Worm (Caenorhabditis elegans) whole organism, L1 larva: Measurements from ENCODE around the gene Y59A8B.8.

Experiments used
- C04F5.9 ChIP-seq: sonication (generic microtip); optimal IDR thresholded peaks from 2 replicates; lab custom pipeline; 2016; ENCODE audit warnings: missing genetic modification characterization, missing compliant biosample characterization
- C16A3.4 ChIP-seq: fragments of 150-350 bp; optimal IDR thresholded peaks from 2 replicates; lab custom pipeline; 2014; ENCODE audit warnings: missing biosample characterization, missing genetic modification characterization
- aly-2 ChIP-seq: fragments of 150-350 bp; optimal IDR thresholded peaks from 2 replicates; lab custom pipeline; 2014; ENCODE audit warnings: missing biosample characterization, missing genetic modification characterization
- ceh-82 ChIP-seq, 3 experiments: fragments of 150-350 bp in 1 of 3; sonication (generic microtip) in 2 of 3; optimal IDR thresholded peaks; 2 replicates each; lab custom pipeline; 2014 to 2017; ENCODE audit warnings: missing biosample characterization in 3 of 3, missing genetic modification characterization in 3 of 3
- dpl-1 ChIP-seq, 3 experiments: fragments of 150-350 bp in 2 of 3; sonication (generic microtip) in 1 of 3; optimal IDR thresholded peaks; 2 replicates each; lab custom pipeline; 2014 to 2017; ENCODE audit warnings: missing biosample characterization in 3 of 3, missing genetic modification characterization in 3 of 3, missing genetic modification reagents in 3 of 3
- efl-1 ChIP-seq, 4 experiments: fragments of 150-350 bp; optimal IDR thresholded peaks in 3 of 4; peaks in 1 of 4; 1 replicate in 1 of 4; 2 replicates in 3 of 4; lab custom pipeline; 2014; ENCODE audit warnings: missing biosample characterization in 2 of 4, missing genetic modification characterization in 2 of 4, missing genetic modification reagents in 2 of 4
- efl-3 ChIP-seq: fragments of 200-800 bp; sonication (Bioruptor generic); optimal IDR thresholded peaks from 2 replicates; lab custom pipeline; 2018; ENCODE audit warnings: mild to moderate bottlenecking, missing genetic modification characterization, missing compliant biosample characterization
- egl-13 ChIP-seq: sonication (generic microtip); optimal IDR thresholded peaks from 2 replicates; lab custom pipeline; 2016; ENCODE audit warnings: missing genotype, missing genetic modification reagents, missing genetic modification characterization, missing compliant biosample characterization
- fkh-10 ChIP-seq: sonication (generic microtip); optimal IDR thresholded peaks from 2 replicates; lab custom pipeline; 2017; ENCODE audit warnings: missing biosample characterization, missing genetic modification reagents, missing genetic modification characterization
- fkh-8 ChIP-seq: sonication (generic microtip); optimal IDR thresholded peaks from 2 replicates; lab custom pipeline; 2016; ENCODE audit warnings: mild to moderate bottlenecking, missing genetic modification characterization, missing compliant biosample characterization
- hlh-4 ChIP-seq: sonication (generic microtip); optimal IDR thresholded peaks from 2 replicates; lab custom pipeline; 2016; ENCODE audit warnings: mild to moderate bottlenecking, missing genetic modification characterization, missing compliant biosample characterization
- irx-1 ChIP-seq: sonication (generic microtip); optimal IDR thresholded peaks from 2 replicates; lab custom pipeline; 2016; ENCODE audit warnings: missing genetic modification characterization, missing compliant biosample characterization
- isw-1 ChIP-seq: fragments of 200-800 bp; sonication (Bioruptor generic); IDR thresholded peaks from 2 replicates; pipeline ENCODE4 v1.3.6; 2022; ENCODE audit warnings: missing genetic modification characterization, missing compliant biosample characterization
- lin-15B ChIP-seq: fragments of 150-350 bp; sonication (generic microtip); optimal IDR thresholded peaks from 3 replicates; lab custom pipeline; 2014; ENCODE audit warnings: missing biosample characterization, missing genetic modification characterization
- lin-35 ChIP-seq, 2 experiments: fragments of 150-350 bp; optimal IDR thresholded peaks; 2 replicates each; lab custom pipeline; 2014; ENCODE audit warnings: missing biosample characterization in 2 of 2, missing genetic modification characterization in 2 of 2, missing genetic modification reagents in 2 of 2
- lin-39 ChIP-seq: fragments of 150-350 bp; optimal IDR thresholded peaks from 2 replicates; lab custom pipeline; 2014; ENCODE audit warnings: missing biosample characterization, missing genetic modification reagents, missing genetic modification characterization
- lir-3 ChIP-seq: sonication (generic microtip); optimal IDR thresholded peaks from 2 replicates; lab custom pipeline; 2016; ENCODE audit warnings: mild to moderate bottlenecking, missing genetic modification characterization, moderate library complexity, missing compliant biosample characterization; ENCODE audit not compliant: poor library complexity
- lsy-2 ChIP-seq, 2 experiments: fragments of 150-350 bp; optimal IDR thresholded peaks; 2 replicates each; lab custom pipeline; 2014; ENCODE audit warnings: missing biosample characterization in 2 of 2, missing genetic modification characterization in 2 of 2
- mab-9 ChIP-seq: fragments of 200-800 bp; sonication (Bioruptor generic); IDR thresholded peaks from 2 replicates; pipeline ENCODE4 v1.3.6; 2022; ENCODE audit warnings: missing genetic modification reagents, missing genetic modification characterization, missing compliant biosample characterization
- nhr-12 ChIP-seq: sonication (generic microtip); optimal IDR thresholded peaks from 2 replicates; lab custom pipeline; 2017; ENCODE audit warnings: missing biosample characterization, missing genetic modification characterization
- nhr-20 ChIP-seq: sonication (generic microtip); optimal IDR thresholded peaks from 2 replicates; lab custom pipeline; 2016; ENCODE audit warnings: mild to moderate bottlenecking, missing genetic modification characterization, missing compliant biosample characterization
- nhr-237 ChIP-seq: fragments of 150-350 bp; optimal IDR thresholded peaks from 2 replicates; lab custom pipeline; 2014; ENCODE audit warnings: missing biosample characterization, missing genetic modification characterization
- nhr-71 ChIP-seq: sonication (generic microtip); optimal IDR thresholded peaks from 2 replicates; lab custom pipeline; 2016; ENCODE audit warnings: mild to moderate bottlenecking, missing genetic modification characterization, moderate library complexity, missing compliant biosample characterization
- nhr-76 ChIP-seq: sonication (generic microtip); optimal IDR thresholded peaks from 2 replicates; lab custom pipeline; 2017; ENCODE audit warnings: missing biosample characterization, missing genetic modification characterization
- nhr-77 ChIP-seq: fragments of 150-350 bp; optimal IDR thresholded peaks from 2 replicates; lab custom pipeline; 2014; ENCODE audit warnings: missing biosample characterization, missing genetic modification characterization
- nhr-85 ChIP-seq: sonication (generic microtip); peaks from one replicate; lab custom pipeline; 2016; ENCODE audit warnings: missing genetic modification characterization, inconsistent platforms, missing compliant biosample characterization
- nhr-90 ChIP-seq: sonication (generic microtip); optimal IDR thresholded peaks from 2 replicates; lab custom pipeline; 2016; ENCODE audit warnings: mild to moderate bottlenecking, missing genetic modification characterization, missing compliant biosample characterization; ENCODE audit not compliant: poor library complexity
- pag-3 ChIP-seq: sonication (generic microtip); optimal IDR thresholded peaks from 2 replicates; lab custom pipeline; 2017; ENCODE audit warnings: missing genetic modification characterization, mild to moderate bottlenecking, missing compliant biosample characterization, antibody characterized with exemption, borderline replicate concordance; ENCODE audit not compliant: insufficient read depth
- skn-1 ChIP-seq: fragments of 150-350 bp; optimal IDR thresholded peaks from 2 replicates; lab custom pipeline; 2014; ENCODE audit warnings: missing biosample characterization, missing genetic modification characterization
- snpc-4 ChIP-seq: fragments of 150-350 bp; optimal IDR thresholded peaks from 2 replicates; lab custom pipeline; 2014; ENCODE audit warnings: missing biosample characterization, missing genetic modification characterization
- snu-23 ChIP-seq: sonication (generic microtip); optimal IDR thresholded peaks from 2 replicates; lab custom pipeline; 2016; ENCODE audit warnings: missing genetic modification characterization, missing compliant biosample characterization
- sox-4 ChIP-seq: sonication (generic microtip); optimal IDR thresholded peaks from 2 replicates; lab custom pipeline; 2016; ENCODE audit warnings: missing genetic modification characterization, missing compliant biosample characterization
- sptf-1 ChIP-seq: fragments of 150-350 bp; optimal IDR thresholded peaks from 2 replicates; lab custom pipeline; 2014; ENCODE audit warnings: missing biosample characterization, missing genetic modification characterization
- swsn-7 ChIP-seq: sonication (generic microtip); optimal IDR thresholded peaks from 2 replicates; lab custom pipeline; 2016; ENCODE audit warnings: missing genetic modification characterization, missing compliant biosample characterization
- tbx-2 ChIP-seq: sonication (generic microtip); optimal IDR thresholded peaks from 2 replicates; lab custom pipeline; 2016; ENCODE audit warnings: missing genetic modification characterization, missing compliant biosample characterization
- unc-130 ChIP-seq: fragments of 150-350 bp; optimal IDR thresholded peaks from 2 replicates; lab custom pipeline; 2017; ENCODE audit warnings: missing biosample characterization, missing genetic modification characterization, inconsistent platforms
- unc-30 ChIP-seq: sonication (generic microtip); optimal IDR thresholded peaks from 2 replicates; lab custom pipeline; 2017; ENCODE audit warnings: missing biosample characterization, missing genetic modification characterization
- unc-62 ChIP-seq: fragments of 150-350 bp; optimal IDR thresholded peaks from 2 replicates; lab custom pipeline; 2014; ENCODE audit warnings: missing biosample characterization, missing genetic modification reagents, missing genetic modification characterization
- xbp-1 ChIP-seq: sonication (generic microtip); optimal IDR thresholded peaks from 2 replicates; lab custom pipeline; 2016; ENCODE audit warnings: missing genetic modification characterization, missing compliant biosample characterization
- zip-4 ChIP-seq: fragments of 200-800 bp; sonication (Bioruptor generic); optimal IDR thresholded peaks from 2 replicates; lab custom pipeline; 2018; ENCODE audit warnings: mild to moderate bottlenecking, missing genetic modification characterization, moderate library complexity, missing compliant biosample characterization
- ztf-11 ChIP-seq, 2 experiments: sonication (generic microtip); optimal IDR thresholded peaks; 2 replicates each; lab custom pipeline; 2016 to 2017; ENCODE audit warnings: missing genetic modification characterization in 2 of 2, missing biosample characterization in 1 of 2, missing compliant biosample characterization in 1 of 2

Gene Y59A8B.8

ce11 chrV:18086783-18087182 lies 20.7 kb upstream of the Y59A8B.8 start, which contains the start of gene slr-2 (continued):
- peak; percentile 98 to 100 for TF ChIP-seq efl-1 (optimal IDR thresholded peaks at IDR 0.05; lab: Kevin White, UChicago)
- TF ChIP-seq efl-1 (GFP tag; optimal IDR thresholded peaks at IDR 0.05 in 1 of 2; lab: Kevin White, UChicago), result peak; percentile 99 to 100
- peak; percentile 13 for TF ChIP-seq aly-2 (tag; lab: Kevin White, UChicago)
- no peak for TF ChIP-seq nhr-20 (tag; lab: Kevin White, UChicago)
- peak; percentile 37 for TF ChIP-seq nhr-85
- TF ChIP-seq nhr-71 (tag; lab: Kevin White, UChicago), result no peak
- peak; percentile 1 for TF ChIP-seq irx-1 (tag; lab: Kevin White, UChicago)
- peak; percentile 43 for TF ChIP-seq unc-130
- TF ChIP-seq lin-15B, result peak; percentile 18
- no peak for TF ChIP-seq sptf-1
- no peak for TF ChIP-seq fkh-10 (GFP tag; lab: Kevin White, UChicago)
- peak; percentile 37 for TF ChIP-seq lin-39 (tag; lab: Kevin White, UChicago)
- no peak for TF ChIP-seq lir-3 (tag; lab: Kevin White, UChicago)
- TF ChIP-seq xbp-1 (tag; lab: Kevin White, UChicago), result peak; percentile 56
- TF ChIP-seq nhr-237 (tag; lab: Kevin White, UChicago), result no peak
- peak; percentile 96 to 98 for TF ChIP-seq lin-35 (GFP tag; optimal IDR thresholded peaks at IDR 0.05; lab: Kevin White, UChicago)
- TF ChIP-seq ceh-82 (tag; optimal IDR thresholded peaks at IDR 0.05; lab: Kevin White, UChicago), result peak; percentile 43 to 77 (median 51)
- TF ChIP-seq, all 84 proteins: peak for 29

ce11 chrV:18086174-18086661 lies 20.1 kb upstream of the Y59A8B.8 start, which contains the start of gene Y59A8B.12:
Gene Y59A8B.12, minus strand, starts transcription at chrV:18086224.
- TF ChIP-seq efl-1 (optimal IDR thresholded peaks at IDR 0.05; lab: Kevin White, UChicago), result peak in 1 of 2 experiments; percentile 88
- peak in 1 of 2 experiments; percentile 62 for TF ChIP-seq efl-1 (GFP tag; optimal IDR thresholded peaks at IDR 0.05 in 1 of 2; lab: Kevin White, UChicago)
- peak; percentile 65 for TF ChIP-seq nhr-85
- no peak for TF ChIP-seq tbx-2 (tag; lab: Kevin White, UChicago)

ce11 chrV:18085150-18085833 lies 19.2 kb upstream of the Y59A8B.8 start, which contains the start of gene fbxa-106:
Gene fbxa-106, minus strand, starts transcription at chrV:18085200.
- TF ChIP-seq sox-4 (tag; lab: Kevin White, UChicago) (no peak), nhr-77 (tag; lab: Kevin White, UChicago) (no peak), C04F5.9 (tag; lab: Kevin White, UChicago) (no peak), unc-30 (tag; lab: Kevin White, UChicago) (no peak), pag-3 (tag; lab: Kevin White, UChicago) (no peak)

- TF ChIP-seq zip-4 (no peak), nhr-12 (tag; lab: Kevin White, UChicago) (no peak), egl-13 (tag; lab: Kevin White, UChicago) (no peak), C16A3.4 (tag; lab: Kevin White, UChicago) (no peak), nhr-90 (tag; lab: Kevin White, UChicago) (no peak), hlh-4 (tag; lab: Kevin White, UChicago) (no peak), lir-3 (tag; lab: Kevin White, UChicago) (no peak), nhr-76 (no peak)
Observed at ce11 chrV:18081857-18082256, 15.8 kb upstream of the Y59A8B.8 start, which contains the start of gene nova-1. Gene nova-1, minus strand, starts transcription at chrV:18081957.

ce11 chrV:18079163-18079562 lies 13.1 kb upstream of the Y59A8B.8 start:
- TF ChIP-seq efl-3 (no peak), snpc-4 (tag; lab: Kevin White, UChicago) (peak; percentile 83), skn-1 (tag; lab: Kevin White, UChicago) (peak; percentile 66), ztf-11 (tag; optimal IDR thresholded peaks at IDR 0.05; lab: Kevin White, UChicago) (peak in 1 of 2 experiments; percentile 60), sox-4 (tag; lab: Kevin White, UChicago) (no peak), nhr-71 (tag; lab: Kevin White, UChicago) (peak; percentile 91), snu-23 (GFP tag; lab: Kevin White, UChicago) (peak; percentile 86), nhr-12 (tag; lab: Kevin White, UChicago) (no peak), isw-1 (peak; percentile 67), dpl-1 (GFP tag; optimal IDR thresholded peaks at IDR 0.05; lab: Kevin White, UChicago) (peak; percentile 66 to 74 (median 73)), swsn-7 (peak; percentile 87), lin-15B (peak; percentile 17), nhr-85 (peak; percentile 83), mab-9 (GFP tag; lab: Robert Waterston, UW) (no peak), xbp-1 (tag; lab: Kevin White, UChicago) (peak; percentile 73), lsy-2 (tag; optimal IDR thresholded peaks at IDR 0.05; lab: Kevin White, UChicago) (peak; percentile 75 to 81), lir-3 (tag; lab: Kevin White, UChicago) (no peak), nhr-76 (no peak), fkh-8 (peak; percentile 81), unc-62 (GFP tag; lab: Kevin White, UChicago) (no peak)
